Fruit fly (Drosophila melanogaster) whole organism, embryonic: ENCODE measurements around the gene CG10581.

Experiments used
- Adf1 ChIP-seq: fragments of 200-800 bp; sonication (Bioruptor generic); IDR thresholded peaks from 2 replicates; pipeline ENCODE4 v1.3.6; 2022; ENCODE audit warnings: missing biosample characterization, missing genetic modification characterization
- Antp ChIP-seq: fragments of 200-800 bp; sonication (Bioruptor generic); optimal IDR thresholded peaks from 3 replicates; lab custom pipeline; 2016; ENCODE audit warnings: missing biosample characterization, missing genetic modification characterization
- CG10321 ChIP-seq: fragments of 200-800 bp; sonication (Bioruptor generic); IDR thresholded peaks from 2 replicates; pipeline ENCODE4 v1.3.6; 2022; ENCODE audit warnings: missing biosample characterization, missing genetic modification characterization
- CG10654 ChIP-seq: fragments of 200-800 bp; sonication (Bioruptor generic); optimal IDR thresholded peaks from 2 replicates; lab custom pipeline; 2016; ENCODE audit warnings: missing biosample characterization, missing genetic modification characterization
- CG12236 ChIP-seq: fragments of 200-800 bp; sonication (Bioruptor generic); optimal IDR thresholded peaks from 2 replicates; lab custom pipeline; 2016; ENCODE audit warnings: missing biosample characterization, missing genetic modification characterization
- CG1233 ChIP-seq: fragments of 200-800 bp; sonication (Bioruptor generic); optimal IDR thresholded peaks from 4 replicates; lab custom pipeline; 2018; ENCODE audit warnings: missing biosample characterization, mild to moderate bottlenecking, missing genetic modification characterization
- CG12391 ChIP-seq: fragments of 200-800 bp; sonication (Bioruptor generic); optimal IDR thresholded peaks from 3 replicates; lab custom pipeline; 2018; ENCODE audit warnings: missing biosample characterization, mild to moderate bottlenecking, missing genetic modification characterization, moderate library complexity
- CG13287 ChIP-seq: fragments of 200-800 bp; sonication (Bioruptor generic); IDR thresholded peaks from 2 replicates; pipeline ENCODE4 v1.3.6; 2022; ENCODE audit warnings: missing biosample characterization, missing genetic modification characterization; ENCODE audit not compliant: partially characterized antibody
- CG14050 ChIP-seq: fragments of 200-800 bp; sonication (Bioruptor generic); IDR thresholded peaks from 3 replicates; pipeline ENCODE4 v1.3.6; 2022; ENCODE audit warnings: missing biosample characterization, missing genetic modification characterization
- CG15479 ChIP-seq: fragments of 200-800 bp; sonication (Bioruptor generic); optimal IDR thresholded peaks from 3 replicates; lab custom pipeline; 2019; ENCODE audit warnings: missing biosample characterization, mild to moderate bottlenecking, missing genetic modification characterization, moderate library complexity
- CG18476 ChIP-seq: fragments of 200-800 bp; sonication (Bioruptor generic); optimal IDR thresholded peaks from 2 replicates; lab custom pipeline; 2016; ENCODE audit warnings: missing biosample characterization, mild to moderate bottlenecking, missing genetic modification characterization
- CG3995 ChIP-seq: fragments of 200-800 bp; sonication (Bioruptor generic); optimal IDR thresholded peaks from 3 replicates; lab custom pipeline; 2016; ENCODE audit warnings: missing biosample characterization, missing genetic modification characterization
- CG4404 ChIP-seq: fragments of 200-800 bp; sonication (Bioruptor generic); IDR thresholded peaks from 2 replicates; pipeline ENCODE4 v1.3.6; 2022; ENCODE audit warnings: missing biosample characterization, missing genetic modification characterization
- CG6683 ChIP-seq: fragments of 200-800 bp; sonication (Bioruptor generic); optimal IDR thresholded peaks from 2 replicates; lab custom pipeline; 2017; ENCODE audit warnings: missing biosample characterization, mild to moderate bottlenecking, missing genetic modification characterization, missing genetic modification reagents
- CG6689 ChIP-seq: fragments of 200-800 bp; sonication (Bioruptor generic); IDR thresholded peaks from 2 replicates; pipeline ENCODE4 v1.3.6; 2022; ENCODE audit warnings: missing biosample characterization, missing genetic modification characterization
- CG7963 ChIP-seq: fragments of 200-800 bp; sonication (Bioruptor generic); IDR thresholded peaks from 3 replicates; pipeline ENCODE4 v1.3.6; 2022; ENCODE audit warnings: missing biosample characterization, missing genetic modification characterization; ENCODE audit not compliant: partially characterized antibody
- Camta ChIP-seq: fragments of 200-800 bp; sonication (Bioruptor generic); optimal IDR thresholded peaks from 2 replicates; lab custom pipeline; 2016; ENCODE audit warnings: missing biosample characterization, missing genetic modification characterization
- D ChIP-seq, 2 experiments: fragments of 200-800 bp in 1 of 2; fragments of >200 bp in 1 of 2; sonication (Bioruptor generic) in 1 of 2; optimal IDR thresholded peaks; 2 replicates in 1 of 2; 3 replicates in 1 of 2; lab custom pipeline; 2017; ENCODE audit warnings: mild to moderate bottlenecking in 1 of 2, missing biosample characterization in 1 of 2, missing genetic modification characterization in 1 of 2, missing genetic modification reagents in 1 of 2
- Elba2 ChIP-seq: fragments of 200-800 bp; sonication (Bioruptor generic); optimal IDR thresholded peaks from 3 replicates; lab custom pipeline; 2016; ENCODE audit warnings: missing biosample characterization, missing genetic modification characterization
- Fer1 ChIP-seq: fragments of 200-800 bp; sonication (Bioruptor generic); optimal IDR thresholded peaks from 2 replicates; lab custom pipeline; 2017; ENCODE audit warnings: missing biosample characterization, mild to moderate bottlenecking, missing genetic modification characterization
- Hmx ChIP-seq: fragments of 200-800 bp; sonication (Bioruptor generic); optimal IDR thresholded peaks from 2 replicates; lab custom pipeline; 2016; ENCODE audit warnings: missing biosample characterization, missing genetic modification characterization
- Hr78 ChIP-seq, 2 experiments: fragments of 200-800 bp in 1 of 2; fragments of >200 bp in 1 of 2; sonication (Bioruptor generic) in 1 of 2; optimal IDR thresholded peaks; 2 replicates each; lab custom pipeline; 2017 to 2019; ENCODE audit warnings: missing biosample characterization in 2 of 2, missing genetic modification characterization in 2 of 2, mild to moderate bottlenecking in 1 of 2, moderate library complexity in 1 of 2
- MBD-R2 ChIP-seq: fragments of 200-800 bp; sonication (Bioruptor generic); IDR thresholded peaks from 2 replicates; pipeline ENCODE4 v1.3.6; 2022; ENCODE audit warnings: missing biosample characterization, missing genetic modification characterization
- Med ChIP-seq: fragments of 200-800 bp; sonication (Bioruptor generic); peaks from one replicate; lab custom pipeline; 2016; ENCODE audit warnings: missing biosample characterization, missing genetic modification characterization, mild to moderate bottlenecking, inconsistent platforms, moderate library complexity
- Meics ChIP-seq: fragments of 200-800 bp; sonication (Bioruptor generic); optimal IDR thresholded peaks from 2 replicates; lab custom pipeline; 2017; ENCODE audit warnings: missing biosample characterization, mild to moderate bottlenecking, missing genetic modification characterization
- Nf-YC ChIP-seq: fragments of 200-800 bp; optimal IDR thresholded peaks from 3 replicates; lab custom pipeline; 2019; ENCODE audit warnings: missing biosample characterization, mild to moderate bottlenecking, missing genetic modification characterization, moderate library complexity
- NfI ChIP-seq: fragments of 200-800 bp; sonication (Bioruptor generic); optimal IDR thresholded peaks from 3 replicates; lab custom pipeline; 2018; ENCODE audit warnings: missing biosample characterization, mild to moderate bottlenecking, missing genetic modification characterization, moderate library complexity
- Oaz ChIP-seq: fragments of 200-800 bp; sonication (Bioruptor generic); IDR thresholded peaks from 2 replicates; pipeline ENCODE4 v1.3.6; 2022; ENCODE audit warnings: missing biosample characterization, missing genetic modification characterization
- Six4 ChIP-seq: fragments of 200-800 bp; sonication (Bioruptor generic); optimal IDR thresholded peaks from 2 replicates; lab custom pipeline; 2016; ENCODE audit warnings: missing biosample characterization, missing genetic modification characterization
- Sox100B ChIP-seq: fragments of 200-800 bp; sonication (Bioruptor generic); optimal IDR thresholded peaks from 3 replicates; lab custom pipeline; 2018; ENCODE audit warnings: missing biosample characterization, mild to moderate bottlenecking, missing genetic modification characterization
- Sry-δ ChIP-seq: fragments of 200-800 bp; sonication (Bioruptor generic); optimal IDR thresholded peaks from 2 replicates; lab custom pipeline; 2016; ENCODE audit warnings: missing biosample characterization, missing genetic modification characterization
- Taf1 ChIP-seq: fragments of 200-800 bp; sonication (Bioruptor generic); IDR thresholded peaks from 2 replicates; pipeline ENCODE4 v1.3.6; 2022; ENCODE audit warnings: missing biosample characterization, missing genetic modification characterization
- YL-1 ChIP-seq: fragments of 200-800 bp; sonication (Bioruptor generic); optimal IDR thresholded peaks from 3 replicates; lab custom pipeline; 2017; ENCODE audit warnings: missing biosample characterization, mild to moderate bottlenecking, missing genetic modification characterization
- btn ChIP-seq: fragments of 200-800 bp; sonication (Bioruptor generic); optimal IDR thresholded peaks from 2 replicates; lab custom pipeline; 2016; ENCODE audit warnings: missing biosample characterization, missing genetic modification characterization
- ci ChIP-seq: fragments of 200-800 bp; sonication (Bioruptor generic); IDR thresholded peaks from 3 replicates; pipeline ENCODE4 v1.3.6; 2022; ENCODE audit warnings: missing biosample characterization, missing genetic modification characterization
- crol ChIP-seq: fragments of 200-800 bp; sonication (Bioruptor generic); IDR thresholded peaks from 2 replicates; pipeline ENCODE4 v1.3.6; 2022; ENCODE audit warnings: missing biosample characterization, missing genetic modification characterization
- dmrt99B ChIP-seq: fragments of 200-800 bp; sonication (Bioruptor generic); optimal IDR thresholded peaks from 2 replicates; lab custom pipeline; 2018; ENCODE audit warnings: missing biosample characterization, mild to moderate bottlenecking, missing genetic modification characterization, moderate library complexity
- ftz-f1 ChIP-seq: fragments of 200-800 bp; sonication (Bioruptor generic); optimal IDR thresholded peaks from 2 replicates; lab custom pipeline; 2016; ENCODE audit warnings: missing biosample characterization, missing genetic modification characterization
- grau ChIP-seq: fragments of 200-800 bp; optimal IDR thresholded peaks from 3 replicates; lab custom pipeline; 2019; ENCODE audit warnings: missing biosample characterization, mild to moderate bottlenecking, missing genetic modification characterization, moderate library complexity
- gsb-n ChIP-seq: fragments of 200-800 bp; sonication (Bioruptor generic); optimal IDR thresholded peaks from 3 replicates; lab custom pipeline; 2018; ENCODE audit warnings: missing biosample characterization, mild to moderate bottlenecking, missing genetic modification characterization
- ham ChIP-seq: fragments of 200-800 bp; sonication (Bioruptor generic); IDR thresholded peaks from 2 replicates; pipeline ENCODE4 v1.3.6; 2022; ENCODE audit warnings: missing biosample characterization, missing genetic modification characterization
- hkb ChIP-seq, 2 experiments: fragments of 200-800 bp in 1 of 2; fragments of >200 bp in 1 of 2; sonication (Bioruptor generic) in 1 of 2; IDR thresholded peaks in 1 of 2; optimal IDR thresholded peaks in 1 of 2; 2 replicates each; pipeline versions ENCODE4 v1.3.6 to Lab custom; 2017 to 2022; ENCODE audit warnings: missing biosample characterization in 1 of 2, missing genetic modification characterization in 1 of 2
- lola ChIP-seq, 3 experiments: fragments of >200 bp in 2 of 3; fragments of 200-800 bp in 1 of 3; sonication (Bioruptor generic) in 1 of 3; optimal IDR thresholded peaks; 2 replicates each; lab custom pipeline; 2017 to 2019; ENCODE audit warnings: missing biosample characterization in 3 of 3, missing genetic modification characterization in 3 of 3, mild to moderate bottlenecking in 1 of 3, moderate library complexity in 1 of 3
- nmo ChIP-seq: fragments of 200-800 bp; sonication (Bioruptor generic); optimal IDR thresholded peaks from 2 replicates; lab custom pipeline; 2018; ENCODE audit warnings: missing biosample characterization, mild to moderate bottlenecking, missing genetic modification characterization, moderate library complexity
- otp ChIP-seq: fragments of 200-800 bp; sonication (Bioruptor generic); IDR thresholded peaks from 3 replicates; pipeline ENCODE4, ENCODE4 v1.3.6; 2022; ENCODE audit warnings: missing biosample characterization, missing genetic modification characterization
- pnt ChIP-seq: fragments of 200-800 bp; sonication (Bioruptor generic); optimal IDR thresholded peaks from 3 replicates; lab custom pipeline; 2016; ENCODE audit warnings: missing biosample characterization, missing genetic modification characterization
- tx ChIP-seq: fragments of 200-800 bp; sonication (Bioruptor generic); optimal IDR thresholded peaks from 2 replicates; lab custom pipeline; 2016; ENCODE audit warnings: missing biosample characterization, missing genetic modification characterization
- vvl ChIP-seq: fragments of 200-800 bp; sonication (Bioruptor generic); IDR thresholded peaks from 2 replicates; pipeline ENCODE4 v1.3.6; 2022; ENCODE audit warnings: missing biosample characterization, missing genetic modification characterization

The CG10581 gene

DNA sequence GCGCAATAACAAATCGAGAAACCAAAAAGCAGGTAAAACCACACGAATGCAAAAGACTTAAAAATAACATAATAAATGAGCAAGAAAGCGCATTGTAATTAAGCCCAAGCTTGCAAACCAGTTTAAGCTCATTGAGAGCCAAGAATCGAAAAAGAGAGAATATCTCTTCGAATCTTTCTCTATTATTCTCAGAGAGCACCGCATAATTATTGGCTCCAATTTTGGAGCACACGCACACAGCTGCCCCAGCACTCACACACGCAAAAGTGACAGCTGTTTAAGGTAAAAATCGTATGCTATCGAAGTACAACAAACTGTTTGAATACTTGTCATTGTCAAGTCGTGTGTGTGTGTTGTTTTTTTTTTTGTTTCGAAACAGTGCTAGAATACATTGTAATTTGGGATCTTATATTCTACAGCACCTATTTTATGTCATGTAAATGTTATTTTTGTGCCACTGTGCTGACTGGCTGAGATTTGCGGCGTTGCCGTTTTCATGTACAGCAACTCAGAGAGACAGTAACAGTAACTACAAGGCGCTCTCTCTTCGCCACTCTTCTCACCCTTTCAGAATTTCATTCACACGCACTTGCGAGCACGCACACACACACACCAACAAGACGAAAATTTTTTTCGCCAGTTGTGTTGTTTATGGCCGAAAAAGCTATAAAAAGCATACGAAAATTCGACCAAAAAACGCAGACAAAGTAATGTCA, 24.4 kb downstream of the CG10581 start (continued):
- TF ChIP-seq CG12236 (GFP tag; lab: Kevin White, UChicago), result no peak
- TF ChIP-seq hkb (optimal IDR thresholded peaks at IDR 0.05; lab: Kevin White, UChicago), result no peak
- peak; percentile 70 for TF ChIP-seq hkb (GFP tag; IDR thresholded peaks at IDR 0.05; lab: Robert Waterston, UW)
- no peak for TF ChIP-seq Sry-δ (GFP tag; lab: Kevin White, UChicago)
- TF ChIP-seq CG7963 (GFP tag; lab: Robert Waterston, UW), result no peak
- TF ChIP-seq CG14050 (GFP tag; lab: Robert Waterston, UW), result 0 out of 3 replicates have a peak, but pooled peaks have one; percentile 49
- peak; percentile 32 for TF ChIP-seq Fer1 (GFP tag; lab: Kevin White, UChicago)
- no peak for TF ChIP-seq Hr78 (GFP tag; optimal IDR thresholded peaks at IDR 0.05; lab: Kevin White, UChicago)
- TF ChIP-seq tx (GFP tag; lab: Kevin White, UChicago), result peak; percentile 49
- TF ChIP-seq lola (GFP tag; optimal IDR thresholded peaks at IDR 0.05; lab: Kevin White, UChicago), result no peak
- no peak for TF ChIP-seq Camta
- TF ChIP-seq btn (GFP tag; lab: Kevin White, UChicago), result no peak
- TF ChIP-seq otp (GFP tag; lab: Robert Waterston, UW), result peak; percentile 68; the same call in 2 of the 3 replicates
- peak; percentile 54 for TF ChIP-seq Antp (GFP tag; lab: Kevin White, UChicago)
- TF ChIP-seq Taf1 (GFP tag; lab: Robert Waterston, UW), result peak; percentile 65
- no peak for TF ChIP-seq Nf-YC (tag; lab: Kevin White, UChicago)
- TF ChIP-seq Adf1 (GFP tag; lab: Robert Waterston, UW), result peak; percentile 62
- no peak for TF ChIP-seq Oaz (GFP tag; lab: Robert Waterston, UW)
- TF ChIP-seq CG3995, result no peak
- no peak for TF ChIP-seq CG10321 (GFP tag; lab: Robert Waterston, UW)
- TF ChIP-seq YL-1 (GFP tag; lab: Kevin White, UChicago), result no peak
- TF ChIP-seq D (optimal IDR thresholded peaks at IDR 0.05; lab: Kevin White, UChicago), result no peak
- TF ChIP-seq D (GFP tag; optimal IDR thresholded peaks at IDR 0.05; lab: Kevin White, UChicago), result no peak
- no peak for TF ChIP-seq CG15479 (GFP tag; lab: Kevin White, UChicago)
- TF ChIP-seq ci, result peak; percentile 83
- TF ChIP-seq Sox100B (GFP tag; lab: Kevin White, UChicago), result no peak
- TF ChIP-seq Meics (GFP tag; lab: Kevin White, UChicago), result peak; percentile 50
- TF ChIP-seq ham (GFP tag; lab: Robert Waterston, UW), result no peak
- peak; percentile 3 for TF ChIP-seq nmo
- no peak for TF ChIP-seq ftz-f1 (GFP tag; lab: Kevin White, UChicago)
- TF ChIP-seq Elba2 (GFP tag; lab: Kevin White, UChicago), result no peak
- peak; percentile 73 for TF ChIP-seq CG6689 (GFP tag; lab: Robert Waterston, UW)
- TF ChIP-seq CG4404, result no peak
- TF ChIP-seq CG6683 (GFP tag; lab: Kevin White, UChicago), result no peak
- TF ChIP-seq CG12391, result peak; percentile 48
- peak; percentile 52; the same call in 1 of the 2 replicates for TF ChIP-seq MBD-R2 (GFP tag; lab: Robert Waterston, UW)
- TF ChIP-seq grau (tag; lab: Kevin White, UChicago), result no peak
- TF ChIP-seq CG13287 (GFP tag; lab: Robert Waterston, UW), result peak; percentile 16; the same call in 1 of the 2 replicates
- peak; percentile 5 for TF ChIP-seq pnt (GFP tag; lab: Kevin White, UChicago)
- TF ChIP-seq CG1233 (GFP tag; lab: Kevin White, UChicago), result peak; percentile 26
- no peak for TF ChIP-seq gsb-n (tag; lab: Kevin White, UChicago)
- no peak for TF ChIP-seq Hmx (GFP tag; lab: Kevin White, UChicago)
- peak; percentile 85 for TF ChIP-seq vvl (GFP tag; lab: Robert Waterston, UW)
- peak; percentile 31 for TF ChIP-seq Six4
- no peak for TF ChIP-seq CG18476 (GFP tag; lab: Kevin White, UChicago)
- TF ChIP-seq NfI (GFP tag; lab: Kevin White, UChicago), result peak; percentile 19
- TF ChIP-seq dmrt99B (tag; lab: Kevin White, UChicago), result peak; percentile 55
- TF ChIP-seq CG10654 (GFP tag; lab: Kevin White, UChicago), result no peak
- peak; percentile 84 for TF ChIP-seq Med (GFP tag; lab: Kevin White, UChicago)
- TF ChIP-seq crol (GFP tag; lab: Robert Waterston, UW), result no peak
